Fruit fly (Drosophila melanogaster): Measurements from ENCODE around the gene Cyp28d1.

Cyp28d1 gene

dm6 chr2L:5225547-5226213 is 15.4 kb downstream of the Cyp28d1 start (continued):
- TF ChIP-seq tna (GFP tag; IDR thresholded peaks at IDR 0.05; ENCODE audit: partially characterized antibody) (no peak), CG30431 (GFP tag; optimal IDR thresholded peaks at IDR 0.05) (no peak), mam (GFP tag; optimal IDR thresholded peaks at IDR 0.05) (peak; percentile 39), Xrp1 (GFP tag; IDR thresholded peaks at IDR 0.05) (peak; percentile 58; the same call in 1 of the 2 replicates), CG10543 (GFP tag; optimal IDR thresholded peaks at IDR 0.05) (peak; percentile 39), CG1832 (GFP tag; optimal IDR thresholded peaks at IDR 0.05) (no peak), Jarid2 (GFP tag; optimal IDR thresholded peaks at IDR 0.05) (no peak), NFAT (GFP tag; IDR thresholded peaks at IDR 0.05) (peak; percentile 54), CG18599 (GFP tag; optimal IDR thresholded peaks at IDR 0.05) (no peak), Sry-δ (GFP tag; optimal IDR thresholded peaks at IDR 0.05) (no peak), CG18011 (GFP tag; optimal IDR thresholded peaks at IDR 0.05) (no peak), row (GFP tag; IDR thresholded peaks at IDR 0.05) (peak; percentile 82), Ptx1 (GFP tag; IDR thresholded peaks at IDR 0.05) (peak; percentile 70), ci (GFP tag; IDR thresholded peaks at IDR 0.05) (0 out of 3 replicates have a peak, but pooled peaks have one; percentile 37), Hr51 (GFP tag; optimal IDR thresholded peaks at IDR 0.05) (peak in 1 of 2 experiments; percentile 43), luna (GFP tag; optimal IDR thresholded peaks at IDR 0.05) (no peak), CG11504 (tag; optimal IDR thresholded peaks at IDR 0.05) (peak; percentile 64), pros (GFP tag; optimal IDR thresholded peaks at IDR 0.05) (no peak), bbx (GFP tag; IDR thresholded peaks at IDR 0.05; ENCODE audit: partially characterized antibody) (no peak), ken (GFP tag; IDR thresholded peaks at IDR 0.05) (peak; percentile 58; the same call in 2 of the 3 replicates), Hr78 (GFP tag; optimal IDR thresholded peaks at IDR 0.05) (no peak), CG3995 (GFP tag; optimal IDR thresholded peaks at IDR 0.05) (no peak), esg (GFP tag; conservative IDR thresholded peaks at IDR 0.05) (0 out of 2 replicates have a peak, but pooled peaks have one; percentile 10), CG31224 (GFP tag; IDR thresholded peaks at IDR 0.05) (peak; percentile 44), Max (GFP tag; optimal IDR thresholded peaks at IDR 0.05) (peak; percentile 12), slbo (GFP tag; IDR thresholded peaks at IDR 0.05) (peak; percentile 72), Gug (GFP tag; IDR thresholded peaks at IDR 0.05) (peak; percentile 37; the same call in 2 of the 4 replicates), cwo (GFP tag; optimal IDR thresholded peaks at IDR 0.05) (peak; percentile 76), Oli (tag; optimal IDR thresholded peaks at IDR 0.05) (peak; percentile 31), dati (GFP tag; IDR thresholded peaks at IDR 0.05) (no peak), gfzf (GFP tag; optimal IDR thresholded peaks at IDR 0.05) (no peak), H15 (GFP tag; IDR thresholded peaks at IDR 0.05) (0 out of 3 replicates have a peak, but pooled peaks have one; percentile 27), CG31365 (tag; optimal IDR thresholded peaks at IDR 0.05) (no peak), gsb-n (tag; optimal IDR thresholded peaks at IDR 0.05) (no peak), CG30403 (GFP tag; optimal IDR thresholded peaks at IDR 0.05) (peak; percentile 22), Bteb2 (GFP tag; optimal IDR thresholded peaks at IDR 0.05) (no peak), CG6272 (GFP tag; IDR thresholded peaks at IDR 0.05) (no peak), NfI (GFP tag; optimal IDR thresholded peaks at IDR 0.05) (peak; percentile 12), CG2120 (GFP tag; optimal IDR thresholded peaks at IDR 0.05) (peak; percentile 62), CG4404 (GFP tag; IDR thresholded peaks at IDR 0.05) (no peak), CG10147 (GFP tag; optimal IDR thresholded peaks at IDR 0.05) (no peak)

Measured in whole organism, embryonic.